In the genomic region with DNA sequence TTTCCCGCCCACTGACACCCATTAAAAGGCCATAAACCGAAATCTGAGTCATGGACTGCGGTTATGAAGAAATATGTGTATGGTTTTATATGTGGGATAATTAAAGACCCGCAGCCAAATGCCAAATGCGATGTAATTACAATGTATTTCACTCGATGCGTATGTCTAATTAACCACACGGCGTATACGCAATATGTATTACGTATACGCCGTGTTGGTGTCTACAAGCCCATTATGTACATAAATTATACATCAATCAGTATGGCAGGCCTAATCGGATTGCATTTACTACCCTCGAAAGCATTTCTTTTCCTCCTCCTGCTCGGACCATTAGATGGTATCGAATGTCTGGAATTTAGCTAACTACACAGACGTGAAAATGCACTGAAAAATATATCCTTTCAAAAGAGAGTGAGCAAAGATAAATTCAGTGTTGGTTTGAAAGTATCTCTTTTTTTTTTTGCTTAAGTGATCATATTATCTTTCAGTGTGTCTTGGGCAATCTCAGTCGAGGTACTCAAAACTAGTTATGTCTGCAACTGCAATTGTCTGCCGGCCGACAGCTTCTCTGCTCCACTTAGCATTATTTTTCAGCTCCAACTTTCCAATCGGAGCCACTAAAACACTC, we compare ENCODE assay signal across 3 fruit fly cellular contexts.
TF ChIP-seq lines count a peak whose summit lies in the region.

No protein-coding gene starts in this region.

- no peak for TF ChIP-seq CTCF in whole organism, embryonic (GFP tag; optimal IDR thresholded peaks at IDR 0.05; lab: Kevin White, UChicago)

TF ChIP-seq in whole organism, embryonic, 481 proteins besides CTCF, POLR2A, EP300 and RAD21:
- peak; percentile 20 for TF ChIP-seq sens (GFP tag; lab: Kevin White, UChicago)
- peak; percentile 51; the same call in 1 of the 2 replicates for TF ChIP-seq Drgx (GFP tag; IDR thresholded peaks at IDR 0.05; lab: Robert Waterston, UW)
- peak; percentile 95 for TF ChIP-seq CG7372 (GFP tag; IDR thresholded peaks at IDR 0.05; lab: Robert Waterston, UW)
- peak; percentile 14 for TF ChIP-seq Sox102F (GFP tag; optimal IDR thresholded peaks at IDR 0.05; lab: Kevin White, UChicago)
- TF ChIP-seq CG10979 (tag; optimal IDR thresholded peaks at IDR 0.05; lab: Kevin White, UChicago) = peak; percentile 31
- TF ChIP-seq Hsf (GFP tag; optimal IDR thresholded peaks at IDR 0.05; lab: Kevin White, UChicago) = no peak
- no peak for TF ChIP-seq CG17829 (tag; optimal IDR thresholded peaks at IDR 0.05; lab: Kevin White, UChicago)
- no peak for TF ChIP-seq CG6813 (GFP tag; optimal IDR thresholded peaks at IDR 0.05; lab: Kevin White, UChicago)
- 0 out of 3 replicates have a peak, but pooled peaks have one; percentile 21 for TF ChIP-seq ken (GFP tag; IDR thresholded peaks at IDR 0.05; lab: Robert Waterston, UW)

TF ChIP-seq in whole organism, prepupa, 60 proteins besides CTCF, POLR2A, EP300 and RAD21 (continues in another document):
- no peak for TF ChIP-seq salr (GFP tag; optimal IDR thresholded peaks at IDR 0.05; lab: Kevin White, UChicago)
- no peak for TF ChIP-seq fd59A (GFP tag; optimal IDR thresholded peaks at IDR 0.05; lab: Kevin White, UChicago)
- no peak for TF ChIP-seq CG10669 (GFP tag; optimal IDR thresholded peaks at IDR 0.05; lab: Kevin White, UChicago)
- peak; percentile 40; the same call in 1 of the 3 replicates for TF ChIP-seq eg (GFP tag; IDR thresholded peaks at IDR 0.05; lab: Robert Waterston, UW)
- no peak for TF ChIP-seq topi (GFP tag; optimal IDR thresholded peaks at IDR 0.05; lab: Kevin White, UChicago)
- TF ChIP-seq dsx (GFP tag; optimal IDR thresholded peaks at IDR 0.05; lab: Kevin White, UChicago; ENCODE audit: poor library complexity, severe bottlenecking) = no peak
- no peak for TF ChIP-seq achi (GFP tag; optimal IDR thresholded peaks at IDR 0.05; lab: Kevin White, UChicago)
- TF ChIP-seq svp (GFP tag; lab: Kevin White, UChicago) = no peak
- TF ChIP-seq Met (GFP tag; optimal IDR thresholded peaks at IDR 0.05; lab: Kevin White, UChicago) = no peak
- TF ChIP-seq CG11762 (GFP tag; optimal IDR thresholded peaks at IDR 0.05; lab: Kevin White, UChicago; ENCODE audit: insufficient read depth) = no peak
- TF ChIP-seq CG8319 (GFP tag; optimal IDR thresholded peaks at IDR 0.05; lab: Kevin White, UChicago) = no peak
- no peak for TF ChIP-seq Eip75B (GFP tag; optimal IDR thresholded peaks at IDR 0.05; lab: Kevin White, UChicago)
- TF ChIP-seq CG31627 (GFP tag; optimal IDR thresholded peaks at IDR 0.05; lab: Kevin White, UChicago) = no peak
- TF ChIP-seq Lpt (GFP tag; optimal IDR thresholded peaks at IDR 0.05; lab: Kevin White, UChicago) = no peak
- no peak for TF ChIP-seq Sox15 (GFP tag; optimal IDR thresholded peaks at IDR 0.05; lab: Kevin White, UChicago)
- TF ChIP-seq Eip78C (GFP tag; lab: Kevin White, UChicago) = peak; percentile 42
- no peak for TF ChIP-seq acj6 (GFP tag; optimal IDR thresholded peaks at IDR 0.05; lab: Kevin White, UChicago)
- no peak for TF ChIP-seq fkh (GFP tag; optimal IDR thresholded peaks at IDR 0.05; lab: Kevin White, UChicago)
- TF ChIP-seq CG8632 (GFP tag; optimal IDR thresholded peaks at IDR 0.05; lab: Kevin White, UChicago) = no peak
- TF ChIP-seq spab (GFP tag; optimal IDR thresholded peaks at IDR 0.05; lab: Kevin White, UChicago) = no peak
- peak; percentile 68 for TF ChIP-seq CG32006 (GFP tag; optimal IDR thresholded peaks at IDR 0.05; lab: Kevin White, UChicago)
- TF ChIP-seq CG6792 (GFP tag; optimal IDR thresholded peaks at IDR 0.05; lab: Kevin White, UChicago) = no peak
- TF ChIP-seq Hr39 (GFP tag; optimal IDR thresholded peaks at IDR 0.05; lab: Kevin White, UChicago) = no peak
- no peak for TF ChIP-seq CG1621 (tag; optimal IDR thresholded peaks at IDR 0.05; lab: Kevin White, UChicago)
- TF ChIP-seq CG7368 (GFP tag; optimal IDR thresholded peaks at IDR 0.05; lab: Kevin White, UChicago) = no peak
- TF ChIP-seq vri (GFP tag; optimal IDR thresholded peaks at IDR 0.05; lab: Kevin White, UChicago) = no peak
- no peak for TF ChIP-seq cyc (GFP tag; optimal IDR thresholded peaks at IDR 0.05; lab: Kevin White, UChicago)
- TF ChIP-seq CG3919 (GFP tag; optimal IDR thresholded peaks at IDR 0.05; lab: Kevin White, UChicago) = peak; percentile 2
- TF ChIP-seq pdm3 (GFP tag; optimal IDR thresholded peaks at IDR 0.05; lab: Kevin White, UChicago) = no peak
- peak; percentile 70 for TF ChIP-seq Hr4 (GFP tag; optimal IDR thresholded peaks at IDR 0.05; lab: Kevin White, UChicago)
- TF ChIP-seq CG6854 (GFP tag; optimal IDR thresholded peaks at IDR 0.05; lab: Kevin White, UChicago) = no peak
- TF ChIP-seq Ets21C (GFP tag; optimal IDR thresholded peaks at IDR 0.05; lab: Kevin White, UChicago) = no peak
- TF ChIP-seq CG9139 (GFP tag; optimal IDR thresholded peaks at IDR 0.05; lab: Kevin White, UChicago) = no peak
- no peak for TF ChIP-seq Blimp-1 (GFP tag; optimal IDR thresholded peaks at IDR 0.05; lab: Kevin White, UChicago)
- TF ChIP-seq Eip93F (GFP tag; optimal IDR thresholded peaks at IDR 0.05; lab: Kevin White, UChicago) = no peak
- TF ChIP-seq esn (GFP tag; optimal IDR thresholded peaks at IDR 0.05; lab: Kevin White, UChicago) = no peak
- no peak for TF ChIP-seq CG6808 (GFP tag; optimal IDR thresholded peaks at IDR 0.05; lab: Kevin White, UChicago)
- no peak; the same call in 1 of the 2 replicates for TF ChIP-seq CG11294 (GFP tag; IDR thresholded peaks at IDR 0.05; lab: Robert Waterston, UW)
- TF ChIP-seq CG6163 (GFP tag; IDR thresholded peaks at IDR 0.05; lab: Robert Waterston, UW) = no peak

TF ChIP-seq in whole organism, pupa, 21 proteins besides CTCF, POLR2A, EP300 and RAD21:
- TF ChIP-seq Pif1B (GFP tag; optimal IDR thresholded peaks at IDR 0.05; lab: Kevin White, UChicago) = no peak
- TF ChIP-seq CG4496 (GFP tag; IDR thresholded peaks at IDR 0.05; lab: Robert Waterston, UW) = peak; percentile 51; the same call in 2 of the 3 replicates
- TF ChIP-seq Ets98B (GFP tag; IDR thresholded peaks at IDR 0.05; lab: Robert Waterston, UW) = peak; percentile 58
- no peak for TF ChIP-seq Snoo (tag; optimal IDR thresholded peaks at IDR 0.05; lab: Kevin White, UChicago)
- peak; percentile 27 for TF ChIP-seq CG14655 (GFP tag; optimal IDR thresholded peaks at IDR 0.05; lab: Kevin White, UChicago)
- no peak for TF ChIP-seq D1 (tag; optimal IDR thresholded peaks at IDR 0.05; lab: Kevin White, UChicago)
- TF ChIP-seq fd96Ca (GFP tag; IDR thresholded peaks at IDR 0.05; lab: Robert Waterston, UW) = no peak
- no peak for TF ChIP-seq CG9948 (tag; optimal IDR thresholded peaks at IDR 0.05; lab: Kevin White, UChicago)
- TF ChIP-seq CG15710 (tag; optimal IDR thresholded peaks at IDR 0.05; lab: Kevin White, UChicago) = no peak
- TF ChIP-seq gl (tag; optimal IDR thresholded peaks at IDR 0.05; lab: Kevin White, UChicago) = no peak
- no peak for TF ChIP-seq CG10348 (GFP tag; IDR thresholded peaks at IDR 0.05; lab: Robert Waterston, UW)
- TF ChIP-seq CG8301 (tag; optimal IDR thresholded peaks at IDR 0.05; lab: Kevin White, UChicago) = peak; percentile 11
- TF ChIP-seq CG8159 (tag; optimal IDR thresholded peaks at IDR 0.05; lab: Kevin White, UChicago) = no peak
- TF ChIP-seq CG13204 (GFP tag; optimal IDR thresholded peaks at IDR 0.05; lab: Kevin White, UChicago) = no peak
- peak; percentile 11 for TF ChIP-seq Pif1A (GFP tag; optimal IDR thresholded peaks at IDR 0.05; lab: Kevin White, UChicago)
- no peak for TF ChIP-seq CG12605 (GFP tag; IDR thresholded peaks at IDR 0.05; lab: Robert Waterston, UW)
- no peak for TF ChIP-seq CG32121 (GFP tag; IDR thresholded peaks at IDR 0.05; lab: Robert Waterston, UW)
- no peak for TF ChIP-seq CG17806 (tag; optimal IDR thresholded peaks at IDR 0.05; lab: Kevin White, UChicago)
- TF ChIP-seq EcR (GFP tag; optimal IDR thresholded peaks at IDR 0.05; lab: Kevin White, UChicago) = no peak
- TF ChIP-seq rn (GFP tag; IDR thresholded peaks at IDR 0.05; lab: Robert Waterston, UW) = no peak
